Fruit fly (Drosophila melanogaster) whole organism, wandering third instar larva: ENCODE results near the gene CG8010.

Source experiments
- Abd-B ChIP-seq: fragments of >200 bp; optimal IDR thresholded peaks from 2 replicates; lab custom pipeline; 2017; ENCODE audit warnings: missing biosample characterization, missing genetic modification characterization
- Dfd ChIP-seq: fragments of >200 bp; optimal IDR thresholded peaks from 2 replicates; lab custom pipeline; 2017; ENCODE audit warnings: missing biosample characterization, missing genetic modification characterization
- HLH106 ChIP-seq: fragments of 200-800 bp; optimal IDR thresholded peaks from 3 replicates; lab custom pipeline; 2019; ENCODE audit warnings: missing biosample characterization, mild to moderate bottlenecking, missing genetic modification characterization, moderate library complexity
- Hr78 ChIP-seq: fragments of >200 bp; optimal IDR thresholded peaks from 2 replicates; lab custom pipeline; 2017; ENCODE audit warnings: missing biosample characterization, missing genetic modification characterization
- OdsH ChIP-seq: fragments of 200-800 bp; sonication (Bioruptor generic); optimal IDR thresholded peaks from 2 replicates; lab custom pipeline; 2016; ENCODE audit warnings: missing biosample characterization, mild to moderate bottlenecking, missing genetic modification characterization
- Rel ChIP-seq, 2 experiments: fragments of 200-800 bp; sonication (Bioruptor generic) in 1 of 2; optimal IDR thresholded peaks; 2 replicates in 1 of 2; 3 replicates in 1 of 2; lab custom pipeline; 2016 to 2019; ENCODE audit warnings: mild to moderate bottlenecking in 2 of 2, missing biosample characterization in 2 of 2, missing genetic modification characterization in 2 of 2, moderate library complexity in 1 of 2
- foxo ChIP-seq, 2 experiments: fragments of 200-800 bp; sonication (Bioruptor generic); optimal IDR thresholded peaks; 2 replicates in 1 of 2; 3 replicates in 1 of 2; lab custom pipeline; 2016 to 2017; ENCODE audit warnings: missing biosample characterization in 2 of 2, missing genetic modification characterization in 2 of 2
- lola ChIP-seq: fragments of >200 bp; optimal IDR thresholded peaks from 2 replicates; lab custom pipeline; 2017; ENCODE audit warnings: missing biosample characterization, missing genetic modification characterization
- psq ChIP-seq: fragments of 200-800 bp; sonication (Bioruptor generic); optimal IDR thresholded peaks from 3 replicates; lab custom pipeline; 2017; ENCODE audit warnings: missing biosample characterization, mild to moderate bottlenecking, missing genetic modification characterization, moderate library complexity
- tai ChIP-seq: sonication (Bioruptor generic); optimal IDR thresholded peaks from 2 replicates; lab custom pipeline; 2016; ENCODE audit warnings: missing biosample characterization, missing genetic modification characterization
- usp ChIP-seq: fragments of >200 bp; optimal IDR thresholded peaks from 2 replicates; lab custom pipeline; 2017; ENCODE audit warnings: missing biosample characterization, missing genetic modification characterization
- woc ChIP-seq: sonication (Bioruptor generic); optimal IDR thresholded peaks from 2 replicates; lab custom pipeline; 2016; ENCODE audit warnings: missing biosample characterization, mild to moderate bottlenecking, missing genetic modification characterization

DNA sequence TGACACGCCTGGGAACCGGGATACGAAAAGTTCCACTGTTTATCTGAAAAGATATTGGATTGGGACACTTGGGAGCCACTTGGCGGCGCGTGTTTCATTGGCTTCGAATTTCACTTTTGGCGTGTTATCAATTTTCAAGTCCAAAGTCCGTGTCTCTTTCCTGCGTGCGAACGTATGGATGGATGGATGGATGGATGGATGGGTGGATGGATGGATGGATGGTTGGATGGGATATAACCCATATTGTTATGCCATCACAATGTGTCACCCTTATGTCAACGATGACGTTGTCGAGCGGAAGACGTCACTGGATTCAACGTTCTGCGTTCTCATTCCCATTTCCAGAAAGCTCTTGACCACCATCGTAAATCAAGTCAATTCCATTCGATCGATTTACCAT lies 19.1 kb upstream of the CG8010 start:
- TF ChIP-seq Abd-B (GFP tag; lab: Kevin White, UChicago) (no peak), usp (GFP tag; lab: Kevin White, UChicago) (no peak), psq (no peak), lola (GFP tag; lab: Kevin White, UChicago) (no peak), woc (GFP tag; lab: Kevin White, UChicago) (no peak), OdsH (GFP tag; lab: Kevin White, UChicago) (no peak), HLH106 (no peak), tai (GFP tag; lab: Kevin White, UChicago) (no peak), Rel (GFP tag; optimal IDR thresholded peaks at IDR 0.05; lab: Kevin White, UChicago) (no peak), Rel (tag; optimal IDR thresholded peaks at IDR 0.05; lab: Kevin White, UChicago) (no peak), foxo (GFP tag; optimal IDR thresholded peaks at IDR 0.05; lab: Kevin White, UChicago) (no peak), Dfd (GFP tag; lab: Kevin White, UChicago) (no peak), Hr78 (GFP tag; lab: Kevin White, UChicago) (no peak)
